Worm (Caenorhabditis elegans): ENCODE measurements around the gene nep-15.

- TF ChIP-seq ceh-13 (GFP tag; optimal IDR thresholded peaks at IDR 0.05), result no peak
- TF ChIP-seq F13C5.2 (tag; optimal IDR thresholded peaks at IDR 0.05), result no peak
- no peak for TF ChIP-seq ama-1 (optimal IDR thresholded peaks at IDR 0.05)
- TF ChIP-seq hmbx-1 (tag; optimal IDR thresholded peaks at IDR 0.05), result no peak
- no peak for TF ChIP-seq flt-1 (GFP tag; IDR thresholded peaks at IDR 0.05)
- no peak for TF ChIP-seq aly-1 (tag; optimal IDR thresholded peaks at IDR 0.05)
Measured at ce11 chrX:8390508-8390907, 18.5 kb downstream of the nep-15 start.

Measured in whole organism, early embryonic.